Fruit fly (Drosophila melanogaster) whole organism, embryonic: ENCODE measurements around the gene Cont.

ENCODE experiments used
- ATbp ChIP-seq: fragments of 200-800 bp; sonication (Bioruptor generic); optimal IDR thresholded peaks from 2 replicates; lab custom pipeline; 2017; ENCODE audit warnings: missing biosample characterization, mild to moderate bottlenecking, missing genetic modification characterization, missing genetic modification reagents
- Atf3 ChIP-seq: fragments of 200-800 bp; sonication (Bioruptor generic); optimal IDR thresholded peaks from 3 replicates; lab custom pipeline; 2016; ENCODE audit warnings: missing biosample characterization, missing genetic modification characterization
- Atf6 ChIP-seq: fragments of 200-800 bp; sonication (Bioruptor generic); IDR thresholded peaks from 2 replicates; pipeline ENCODE4 v1.3.6; 2022; ENCODE audit warnings: missing biosample characterization, missing genetic modification characterization
- CG11398 ChIP-seq: fragments of 200-800 bp; sonication (Bioruptor generic); optimal IDR thresholded peaks from 2 replicates; lab custom pipeline; 2016; ENCODE audit warnings: missing biosample characterization, missing genetic modification characterization
- CG11456 ChIP-seq: fragments of 200-800 bp; sonication (Bioruptor generic); IDR thresholded peaks from 3 replicates; pipeline ENCODE4 v1.3.6; 2022; ENCODE audit warnings: missing biosample characterization, missing genetic modification characterization
- CG12155 ChIP-seq: fragments of 200-800 bp; sonication (Bioruptor generic); optimal IDR thresholded peaks from 3 replicates; lab custom pipeline; 2016; ENCODE audit warnings: missing biosample characterization, missing genetic modification characterization
- CG12219 ChIP-seq: fragments of 200-800 bp; sonication (Bioruptor generic); optimal IDR thresholded peaks from 3 replicates; lab custom pipeline; 2018; ENCODE audit warnings: missing biosample characterization, mild to moderate bottlenecking, missing genetic modification characterization
- CG1529 ChIP-seq: fragments of 200-800 bp; sonication (Bioruptor generic); optimal IDR thresholded peaks from 3 replicates; lab custom pipeline; 2018; ENCODE audit warnings: missing biosample characterization, missing genetic modification characterization
- CG17912 ChIP-seq: fragments of 200-800 bp; sonication (Bioruptor generic); optimal IDR thresholded peaks from 2 replicates; lab custom pipeline; 2018; ENCODE audit warnings: missing biosample characterization, mild to moderate bottlenecking, missing genetic modification characterization
- CG18476 ChIP-seq: fragments of 200-800 bp; sonication (Bioruptor generic); optimal IDR thresholded peaks from 2 replicates; lab custom pipeline; 2016; ENCODE audit warnings: missing biosample characterization, mild to moderate bottlenecking, missing genetic modification characterization
- CG2129 ChIP-seq: fragments of 200-800 bp; sonication (Bioruptor generic); IDR thresholded peaks from 2 replicates; pipeline ENCODE4 v1.3.6; 2022; ENCODE audit warnings: missing biosample characterization, missing genetic modification characterization; ENCODE audit not compliant: partially characterized antibody
- CG2199 ChIP-seq: fragments of 200-800 bp; sonication (Bioruptor generic); IDR thresholded peaks from 3 replicates; pipeline ENCODE4 v1.3.6; 2022; ENCODE audit warnings: missing biosample characterization, missing genetic modification characterization
- CG30403 ChIP-seq: fragments of 200-800 bp; sonication (Bioruptor generic); optimal IDR thresholded peaks from 3 replicates; lab custom pipeline; 2016; ENCODE audit warnings: missing biosample characterization, missing genetic modification characterization
- CG3281 ChIP-seq: fragments of 200-800 bp; sonication (Bioruptor generic); optimal IDR thresholded peaks from 3 replicates; lab custom pipeline; 2017; ENCODE audit warnings: missing biosample characterization, mild to moderate bottlenecking, missing genetic modification characterization
- CG4282 ChIP-seq: fragments of 200-800 bp; sonication (Bioruptor generic); optimal IDR thresholded peaks from 2 replicates; lab custom pipeline; 2016; ENCODE audit warnings: missing biosample characterization, missing genetic modification characterization
- CG5245 ChIP-seq: fragments of 200-800 bp; sonication (Bioruptor generic); optimal IDR thresholded peaks from 3 replicates; lab custom pipeline; 2016; ENCODE audit warnings: missing biosample characterization, missing genetic modification characterization
- CG6689 ChIP-seq: fragments of 200-800 bp; sonication (Bioruptor generic); IDR thresholded peaks from 2 replicates; pipeline ENCODE4 v1.3.6; 2022; ENCODE audit warnings: missing biosample characterization, missing genetic modification characterization
- CG6854 ChIP-seq: fragments of 200-800 bp; sonication (Bioruptor generic); optimal IDR thresholded peaks from 3 replicates; lab custom pipeline; 2017; ENCODE audit warnings: missing biosample characterization, mild to moderate bottlenecking, missing genetic modification characterization
- CG9727 ChIP-seq: fragments of 200-800 bp; sonication (Bioruptor generic); optimal IDR thresholded peaks from 3 replicates; lab custom pipeline; 2017; ENCODE audit warnings: missing biosample characterization, mild to moderate bottlenecking, missing genetic modification characterization
- Chrac-16 ChIP-seq: fragments of 200-800 bp; sonication (Bioruptor generic); optimal IDR thresholded peaks from 3 replicates; lab custom pipeline; 2016; ENCODE audit warnings: missing biosample characterization, missing genetic modification characterization
- Dad ChIP-seq: fragments of 200-800 bp; sonication (Bioruptor generic); optimal IDR thresholded peaks from 3 replicates; lab custom pipeline; 2016; ENCODE audit warnings: missing biosample characterization, missing genetic modification characterization
- Dip2 ChIP-seq: fragments of 200-800 bp; sonication (Bioruptor generic); IDR thresholded peaks from 2 replicates; pipeline ENCODE4 v1.3.6; 2022; ENCODE audit warnings: missing biosample characterization, missing genetic modification characterization
- MTF-1 ChIP-seq: fragments of 200-800 bp; sonication (Bioruptor generic); optimal IDR thresholded peaks from 2 replicates; lab custom pipeline; 2018; ENCODE audit warnings: missing biosample characterization, mild to moderate bottlenecking, missing genetic modification characterization, borderline replicate concordance
- Mad ChIP-seq: fragments of 200-800 bp; sonication (Bioruptor generic); optimal IDR thresholded peaks from 2 replicates; lab custom pipeline; 2016; ENCODE audit warnings: missing biosample characterization, missing genetic modification characterization
- Max ChIP-seq: fragments of 200-800 bp; sonication (Bioruptor generic); optimal IDR thresholded peaks from 2 replicates; lab custom pipeline; 2016; ENCODE audit warnings: missing biosample characterization, mild to moderate bottlenecking, missing genetic modification characterization
- Nf-YB ChIP-seq: fragments of 200-800 bp; sonication (Bioruptor generic); optimal IDR thresholded peaks from 3 replicates; lab custom pipeline; 2019; ENCODE audit warnings: missing biosample characterization, mild to moderate bottlenecking, missing genetic modification characterization, moderate library complexity
- Opbp ChIP-seq: fragments of 200-800 bp; sonication (Bioruptor generic); IDR thresholded peaks from 3 replicates; pipeline ENCODE4 v1.3.6; 2022; ENCODE audit warnings: missing biosample characterization, missing genetic modification characterization; ENCODE audit not compliant: partially characterized antibody
- Usf ChIP-seq: fragments of 200-800 bp; sonication (Bioruptor generic); optimal IDR thresholded peaks from 2 replicates; lab custom pipeline; 2017; ENCODE audit warnings: missing genotype, missing biosample characterization, missing genetic modification characterization
- ara ChIP-seq: fragments of 200-800 bp; sonication (Bioruptor generic); IDR thresholded peaks from 2 replicates; pipeline ENCODE4 v1.3.6; 2022; ENCODE audit warnings: missing biosample characterization, missing genetic modification characterization
- bcd ChIP-seq: fragments of 200-800 bp; sonication (Bioruptor generic); optimal IDR thresholded peaks from 2 replicates; lab custom pipeline; 2017; ENCODE audit warnings: missing biosample characterization, mild to moderate bottlenecking, missing genetic modification characterization
- cad ChIP-seq: fragments of >200 bp; optimal IDR thresholded peaks from 2 replicates; lab custom pipeline; 2017; ENCODE audit warnings: missing biosample characterization, missing genetic modification characterization
- cg ChIP-seq: fragments of 200-800 bp; sonication (Bioruptor generic); optimal IDR thresholded peaks from 3 replicates; lab custom pipeline; 2019; ENCODE audit warnings: missing biosample characterization, mild to moderate bottlenecking, missing genetic modification characterization, moderate library complexity
- chm ChIP-seq: fragments of 200-800 bp; sonication (Bioruptor generic); IDR thresholded peaks from 2 replicates; pipeline ENCODE4 v1.3.6; 2022; ENCODE audit warnings: missing biosample characterization, missing genetic modification characterization
- crol ChIP-seq: fragments of 200-800 bp; sonication (Bioruptor generic); IDR thresholded peaks from 2 replicates; pipeline ENCODE4 v1.3.6; 2022; ENCODE audit warnings: missing biosample characterization, missing genetic modification characterization
- dysf ChIP-seq: fragments of 200-800 bp; sonication (Bioruptor generic); IDR thresholded peaks from 3 replicates; pipeline ENCODE4 v1.3.6; 2022; ENCODE audit warnings: missing biosample characterization, missing genetic modification characterization
- hbn ChIP-seq: fragments of 200-800 bp; sonication (Bioruptor generic); IDR thresholded peaks from 2 replicates; pipeline ENCODE4 v1.3.6; 2022; ENCODE audit warnings: missing biosample characterization, missing genetic modification characterization; ENCODE audit not compliant: partially characterized antibody
- inv ChIP-seq: fragments of 200-800 bp; sonication (Bioruptor generic); IDR thresholded peaks from 2 replicates; pipeline ENCODE4 v1.3.6; 2022; ENCODE audit warnings: missing biosample characterization, missing genetic modification characterization; ENCODE audit not compliant: partially characterized antibody
- nerfin-1 ChIP-seq: fragments of 200-800 bp; sonication (Bioruptor generic); optimal IDR thresholded peaks from 3 replicates; lab custom pipeline; 2019; ENCODE audit warnings: missing biosample characterization, mild to moderate bottlenecking, missing genetic modification characterization, moderate library complexity
- org-1 ChIP-seq: fragments of 200-800 bp; sonication (Bioruptor generic); optimal IDR thresholded peaks from 2 replicates; lab custom pipeline; 2017; ENCODE audit warnings: missing biosample characterization, missing genetic modification characterization
- phol ChIP-seq: fragments of 200-800 bp; sonication (Bioruptor generic); optimal IDR thresholded peaks from 3 replicates; lab custom pipeline; 2018; ENCODE audit warnings: missing biosample characterization, mild to moderate bottlenecking, missing genetic modification characterization, moderate library complexity
- pnt ChIP-seq: fragments of 200-800 bp; sonication (Bioruptor generic); optimal IDR thresholded peaks from 3 replicates; lab custom pipeline; 2016; ENCODE audit warnings: missing biosample characterization, missing genetic modification characterization
- psq ChIP-seq: fragments of 200-800 bp; sonication (Bioruptor generic); optimal IDR thresholded peaks from 2 replicates; lab custom pipeline; 2017; ENCODE audit warnings: missing biosample characterization, missing genetic modification characterization
- pum ChIP-seq: fragments of 200-800 bp; sonication (Bioruptor generic); optimal IDR thresholded peaks from 2 replicates; lab custom pipeline; 2016; ENCODE audit warnings: missing biosample characterization, missing genetic modification characterization
- repo ChIP-seq: fragments of 200-800 bp; sonication (Bioruptor generic); optimal IDR thresholded peaks from 2 replicates; lab custom pipeline; 2016; ENCODE audit warnings: missing biosample characterization, missing genetic modification characterization
- rib ChIP-seq: fragments of 200-800 bp; sonication (Bioruptor generic); IDR thresholded peaks from 2 replicates; pipeline ENCODE4 v1.3.6; 2022; ENCODE audit warnings: missing biosample characterization, missing genetic modification characterization
- ro ChIP-seq: fragments of 200-800 bp; sonication (Bioruptor generic); IDR thresholded peaks from 2 replicates; pipeline ENCODE4 v1.3.6; 2022; ENCODE audit warnings: missing biosample characterization, missing genetic modification characterization
- sqz ChIP-seq: fragments of 200-800 bp; sonication (Bioruptor generic); optimal IDR thresholded peaks from 3 replicates; lab custom pipeline; 2018; ENCODE audit warnings: missing biosample characterization, mild to moderate bottlenecking, missing genetic modification characterization
- trem ChIP-seq: fragments of 200-800 bp; optimal IDR thresholded peaks from 3 replicates; lab custom pipeline; 2019; ENCODE audit warnings: missing biosample characterization, mild to moderate bottlenecking, missing genetic modification characterization, moderate library complexity
- vnd ChIP-seq: fragments of 200-800 bp; sonication (Bioruptor generic); IDR thresholded peaks from 3 replicates; pipeline ENCODE4 v1.3.6; 2022; ENCODE audit warnings: missing biosample characterization, missing genetic modification characterization; ENCODE audit not compliant: partially characterized antibody

The Cont gene

dm6 chr3R:4402884-4403705 is 22.0 kb downstream of the Cont start, which contains the start of gene lost (continued):
- TF ChIP-seq CG5245, result no peak
- TF ChIP-seq Nf-YB, result peak; percentile 8
- peak; percentile 1 for TF ChIP-seq CG12219 (GFP tag; lab: Kevin White, UChicago)
- TF ChIP-seq psq (GFP tag; lab: Kevin White, UChicago), result no peak
- TF ChIP-seq nerfin-1 (tag; lab: Kevin White, UChicago), result no peak
- no peak for TF ChIP-seq Usf (GFP tag; lab: Kevin White, UChicago)
- no peak for TF ChIP-seq cad (GFP tag; lab: Kevin White, UChicago)
- TF ChIP-seq cg (GFP tag; lab: Kevin White, UChicago), result no peak
- peak; percentile 33 for TF ChIP-seq CG3281 (GFP tag; lab: Kevin White, UChicago)
- TF ChIP-seq chm, result no peak
- peak; percentile 41 for TF ChIP-seq bcd
- no peak for TF ChIP-seq Dad (GFP tag; lab: Kevin White, UChicago)
- no peak for TF ChIP-seq pum
- no peak for TF ChIP-seq CG30403 (GFP tag; lab: Kevin White, UChicago)
- no peak for TF ChIP-seq CG1529 (GFP tag; lab: Kevin White, UChicago)
- TF ChIP-seq rib, result peak; percentile 10; the same call in 1 of the 2 replicates
- peak; percentile 99 for TF ChIP-seq inv (GFP tag; lab: Robert Waterston, UW)
- TF ChIP-seq Chrac-16 (GFP tag; lab: Kevin White, UChicago), result no peak
- TF ChIP-seq CG2129 (GFP tag; lab: Robert Waterston, UW), result peak; percentile 90
- TF ChIP-seq hbn (GFP tag; lab: Robert Waterston, UW), result peak; percentile 96
- no peak for TF ChIP-seq Dip2 (GFP tag; lab: Robert Waterston, UW)
- TF ChIP-seq CG2199 (GFP tag; lab: Robert Waterston, UW), result peak; percentile 73; the same call in 1 of the 3 replicates
- peak; percentile 55; the same call in 1 of the 3 replicates for TF ChIP-seq CG11456 (GFP tag; lab: Robert Waterston, UW)
- peak; percentile 38; the same call in 1 of the 2 replicates for TF ChIP-seq CG6689
- no peak for TF ChIP-seq org-1 (GFP tag; lab: Kevin White, UChicago)
- TF ChIP-seq MTF-1 (GFP tag; lab: Kevin White, UChicago), result no peak
- TF ChIP-seq CG17912, result no peak
- TF ChIP-seq Atf3 (GFP tag; lab: Kevin White, UChicago), result no peak
- TF ChIP-seq Opbp (GFP tag; lab: Robert Waterston, UW), result peak; percentile 99
- TF ChIP-seq CG4282 (GFP tag; lab: Kevin White, UChicago), result no peak
- TF ChIP-seq pnt (GFP tag; lab: Kevin White, UChicago), result no peak
- peak; percentile 33 for TF ChIP-seq CG9727
- no peak for TF ChIP-seq ro (GFP tag; lab: Robert Waterston, UW)
- no peak for TF ChIP-seq ATbp
- peak; percentile 66 for TF ChIP-seq trem
- peak; percentile 71 for TF ChIP-seq crol (GFP tag; lab: Robert Waterston, UW)
- TF ChIP-seq Mad (GFP tag; lab: Kevin White, UChicago), result no peak
- peak; percentile 26; the same call in 1 of the 3 replicates for TF ChIP-seq dysf
- TF ChIP-seq CG12155 (GFP tag; lab: Kevin White, UChicago), result peak; percentile 27
- TF ChIP-seq CG11398 (GFP tag; lab: Kevin White, UChicago), result no peak
- TF ChIP-seq Max (GFP tag; lab: Kevin White, UChicago), result peak; percentile 47
- peak; percentile 51; the same call in 1 of the 2 replicates for TF ChIP-seq ara (GFP tag; lab: Robert Waterston, UW)
- TF ChIP-seq vnd (GFP tag; lab: Robert Waterston, UW), result peak; percentile 99
- TF ChIP-seq phol (tag; lab: Kevin White, UChicago), result peak; percentile 86
- TF ChIP-seq sqz (GFP tag; lab: Kevin White, UChicago), result peak; percentile 29
- TF ChIP-seq CG6854, result no peak
- no peak for TF ChIP-seq CG18476 (GFP tag; lab: Kevin White, UChicago)
- no peak for TF ChIP-seq Atf6 (GFP tag; lab: Robert Waterston, UW)
- no peak for TF ChIP-seq repo (GFP tag; lab: Kevin White, UChicago)
